In the genomic region with DNA sequence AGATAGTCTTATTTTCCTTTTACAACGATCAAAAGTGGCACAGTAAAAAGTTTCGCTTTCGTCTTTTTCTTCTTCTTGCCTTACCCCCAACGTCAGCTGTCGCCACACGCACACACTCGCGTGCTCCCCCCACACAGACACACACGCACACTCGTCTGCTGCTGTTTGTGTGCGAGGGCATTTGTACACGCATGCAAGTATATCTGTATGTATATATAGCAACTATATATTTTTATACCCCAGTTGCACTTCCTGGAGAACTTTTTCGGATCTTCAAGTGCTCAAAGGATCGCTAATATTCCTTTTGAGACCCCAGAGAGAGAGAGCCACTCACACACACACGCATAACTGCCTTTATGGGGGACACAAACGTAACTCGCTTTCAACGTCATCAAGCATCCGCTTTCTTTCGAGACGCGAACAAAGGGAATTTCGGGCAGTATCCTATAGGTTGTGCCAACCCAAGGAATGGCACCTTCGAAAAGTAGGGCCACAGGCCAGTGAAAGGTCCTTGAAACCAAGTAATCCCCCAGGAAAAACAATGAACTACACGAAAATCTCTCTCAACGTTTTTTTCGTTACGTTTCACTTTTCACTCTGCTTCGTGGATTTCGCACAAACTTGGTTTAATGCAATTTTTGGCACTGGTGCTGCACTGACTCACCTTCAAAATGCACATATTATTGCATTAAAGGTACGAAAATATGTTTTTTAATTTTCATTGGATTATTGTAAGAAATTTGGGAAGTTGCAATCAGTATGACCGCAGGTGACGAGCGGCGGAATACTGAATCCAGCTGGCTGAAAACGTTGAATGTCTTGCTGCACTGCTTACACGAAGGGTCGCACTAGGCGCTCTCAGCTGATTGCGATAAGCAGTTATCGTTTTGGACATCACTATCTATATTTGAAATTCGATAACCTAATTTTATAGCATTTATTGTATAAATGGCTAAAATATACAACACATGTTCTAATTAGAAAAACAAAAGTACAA, we compare ENCODE assay signal across 7 fruit fly cellular contexts.
TF ChIP-seq lines count a peak whose summit lies in the region.

A gene (minus strand): TSS at position 799 of the 997 bp plus-strand sequence.

- TF ChIP-seq CTCF in S2 (optimal IDR thresholded peaks at IDR 0.05; lab: Kevin White, UChicago) = peak; percentile 15 to 44
- TF ChIP-seq CTCF in whole organism, embryonic (GFP tag; optimal IDR thresholded peaks at IDR 0.05; lab: Kevin White, UChicago) = peak; percentile 28

TF ChIP-seq in whole organism, 6 proteins besides CTCF, POLR2A, EP300 and RAD21:
- no peak for TF ChIP-seq usp (GFP tag; optimal IDR thresholded peaks at IDR 0.05; lab: Kevin White, UChicago)
- TF ChIP-seq CG8478 (optimal IDR thresholded peaks at IDR 0.05; lab: Kevin White, UChicago) = peak; percentile 9
TF ChIP-seq in whole organism: peak in this region for 1.

TF ChIP-seq in whole organism, adult, 20 proteins besides CTCF, POLR2A, EP300 and RAD21 (continues in another document):
- TF ChIP-seq Crg-1 (GFP tag; optimal IDR thresholded peaks at IDR 0.05; lab: Kevin White, UChicago) (no peak), Clk (GFP tag; optimal IDR thresholded peaks at IDR 0.05; lab: Kevin White, UChicago) (no peak), tj (GFP tag; optimal IDR thresholded peaks at IDR 0.05; lab: Kevin White, UChicago) (peak; percentile 11), CG11617 (GFP tag; optimal IDR thresholded peaks at IDR 0.05; lab: Kevin White, UChicago) (no peak), kay (GFP tag; lab: Kevin White, UChicago; ENCODE audit: borderline replicate concordance) (peak; percentile 82), cnc (optimal IDR thresholded peaks at IDR 0.05; lab: Kevin White, UChicago) (no peak), pad (GFP tag; optimal IDR thresholded peaks at IDR 0.05; lab: Kevin White, UChicago) (no peak), CG14711 (tag; optimal IDR thresholded peaks at IDR 0.05; lab: Kevin White, UChicago) (no peak), CG12768 (GFP tag; optimal IDR thresholded peaks at IDR 0.05; lab: Kevin White, UChicago) (no peak), ovo (GFP tag; optimal IDR thresholded peaks at IDR 0.05; lab: Kevin White, UChicago) (no peak), cic (GFP tag; optimal IDR thresholded peaks at IDR 0.05; lab: Kevin White, UChicago) (peak; percentile 23), Hr96 (GFP tag; optimal IDR thresholded peaks at IDR 0.05; lab: Kevin White, UChicago) (no peak), toe (GFP tag; optimal IDR thresholded peaks at IDR 0.05; lab: Kevin White, UChicago) (no peak), CG7101 (tag; optimal IDR thresholded peaks at IDR 0.05; lab: Kevin White, UChicago) (peak; percentile 24), CG7045 (GFP tag; optimal IDR thresholded peaks at IDR 0.05; lab: Kevin White, UChicago) (no peak)

TF ChIP-seq in whole organism, embryonic, 481 proteins besides CTCF, POLR2A, EP300 and RAD21 (continues in another document):
- no peak for TF ChIP-seq Dad (GFP tag; optimal IDR thresholded peaks at IDR 0.05; lab: Kevin White, UChicago)
- no peak for TF ChIP-seq vnd (GFP tag; IDR thresholded peaks at IDR 0.05; lab: Robert Waterston, UW; ENCODE audit: partially characterized antibody)
- no peak for TF ChIP-seq CG15479 (GFP tag; optimal IDR thresholded peaks at IDR 0.05; lab: Kevin White, UChicago)
- no peak for TF ChIP-seq CG6175 (GFP tag; IDR thresholded peaks at IDR 0.05; lab: Robert Waterston, UW)
- TF ChIP-seq CG9437 (GFP tag; optimal IDR thresholded peaks at IDR 0.05; lab: Kevin White, UChicago) = peak; percentile 95
- TF ChIP-seq fd64A (GFP tag; optimal IDR thresholded peaks at IDR 0.05; lab: Kevin White, UChicago) = no peak
- TF ChIP-seq CG4617 (GFP tag; optimal IDR thresholded peaks at IDR 0.05; lab: Kevin White, UChicago; ENCODE audit: borderline replicate concordance) = peak; percentile 81
- TF ChIP-seq CG33213 (GFP tag; optimal IDR thresholded peaks at IDR 0.05; lab: Kevin White, UChicago) = peak; percentile 44
- peak; percentile 34 for TF ChIP-seq CoRest (tag; optimal IDR thresholded peaks at IDR 0.05; lab: Kevin White, UChicago)
- no peak for TF ChIP-seq Sox102F (GFP tag; optimal IDR thresholded peaks at IDR 0.05; lab: Kevin White, UChicago)
- TF ChIP-seq sna (GFP tag; IDR thresholded peaks at IDR 0.05; lab: Robert Waterston, UW; ENCODE audit: partially characterized antibody) = 0 out of 2 replicates have a peak, but pooled peaks have one; percentile 19
- TF ChIP-seq CG4360 (GFP tag; IDR thresholded peaks at IDR 0.05; lab: Robert Waterston, UW) = no peak; the same call in 1 of the 2 replicates
- TF ChIP-seq CG34376 (GFP tag; optimal IDR thresholded peaks at IDR 0.05; lab: Kevin White, UChicago) = peak; percentile 17
- TF ChIP-seq CG9609 (GFP tag; optimal IDR thresholded peaks at IDR 0.05; lab: Kevin White, UChicago) = no peak

TF ChIP-seq in whole organism, prepupa, 60 proteins besides CTCF, POLR2A, EP300 and RAD21:
- TF ChIP-seq CG3032 (tag; optimal IDR thresholded peaks at IDR 0.05; lab: Kevin White, UChicago) = peak; percentile 10
- TF ChIP-seq Blimp-1 (GFP tag; optimal IDR thresholded peaks at IDR 0.05; lab: Kevin White, UChicago) = peak; percentile 89
- peak; percentile 4 for TF ChIP-seq esn (GFP tag; optimal IDR thresholded peaks at IDR 0.05; lab: Kevin White, UChicago)
- TF ChIP-seq Eip93F (GFP tag; optimal IDR thresholded peaks at IDR 0.05; lab: Kevin White, UChicago) = peak; percentile 51
- TF ChIP-seq Sox14 (GFP tag; optimal IDR thresholded peaks at IDR 0.05; lab: Kevin White, UChicago) = peak; percentile 76
- TF ChIP-seq lz (GFP tag; optimal IDR thresholded peaks at IDR 0.05; lab: Kevin White, UChicago) = peak; percentile 1
- peak; percentile 9 for TF ChIP-seq Lpt (GFP tag; optimal IDR thresholded peaks at IDR 0.05; lab: Kevin White, UChicago)
- TF ChIP-seq CG10669 (GFP tag; optimal IDR thresholded peaks at IDR 0.05; lab: Kevin White, UChicago) = no peak
- no peak for TF ChIP-seq CG6854 (GFP tag; optimal IDR thresholded peaks at IDR 0.05; lab: Kevin White, UChicago)
- TF ChIP-seq dsx (GFP tag; optimal IDR thresholded peaks at IDR 0.05; lab: Kevin White, UChicago; ENCODE audit: poor library complexity, severe bottlenecking) = no peak
- peak; percentile 79 for TF ChIP-seq Eip78C (GFP tag; lab: Kevin White, UChicago)

TF ChIP-seq in whole organism, pupa, 21 proteins besides CTCF, POLR2A, EP300 and RAD21:
- peak; percentile 29 for TF ChIP-seq EcR (GFP tag; optimal IDR thresholded peaks at IDR 0.05; lab: Kevin White, UChicago)
- TF ChIP-seq CG8159 (tag; optimal IDR thresholded peaks at IDR 0.05; lab: Kevin White, UChicago) = no peak
- no peak for TF ChIP-seq fd96Ca (GFP tag; IDR thresholded peaks at IDR 0.05; lab: Robert Waterston, UW)
- TF ChIP-seq CG9948 (tag; optimal IDR thresholded peaks at IDR 0.05; lab: Kevin White, UChicago) = no peak
- peak; percentile 11 for TF ChIP-seq gl (tag; optimal IDR thresholded peaks at IDR 0.05; lab: Kevin White, UChicago)
- TF ChIP-seq rn (GFP tag; IDR thresholded peaks at IDR 0.05; lab: Robert Waterston, UW) = no peak
- peak; percentile 16; the same call in 1 of the 2 replicates for TF ChIP-seq CG12605 (GFP tag; IDR thresholded peaks at IDR 0.05; lab: Robert Waterston, UW)
- no peak for TF ChIP-seq Ets98B (GFP tag; IDR thresholded peaks at IDR 0.05; lab: Robert Waterston, UW)
- TF ChIP-seq D1 (tag; optimal IDR thresholded peaks at IDR 0.05; lab: Kevin White, UChicago) = no peak

TF ChIP-seq in whole organism, wandering third instar larva, 38 proteins besides CTCF, POLR2A, EP300 and RAD21:
- no peak for TF ChIP-seq Hr83 (GFP tag; optimal IDR thresholded peaks at IDR 0.05; lab: Kevin White, UChicago; ENCODE audit: poor library complexity, severe bottlenecking)
- peak; percentile 19 for TF ChIP-seq OdsH (GFP tag; optimal IDR thresholded peaks at IDR 0.05; lab: Kevin White, UChicago)
- TF ChIP-seq CrebA (GFP tag; optimal IDR thresholded peaks at IDR 0.05; lab: Kevin White, UChicago; ENCODE audit: borderline replicate concordance) = peak; percentile 88
- TF ChIP-seq Jra (GFP tag; optimal IDR thresholded peaks at IDR 0.05; lab: Kevin White, UChicago) = no peak
- TF ChIP-seq Hnf4 (GFP tag; optimal IDR thresholded peaks at IDR 0.05; lab: Kevin White, UChicago) = no peak
- TF ChIP-seq h (GFP tag; optimal IDR thresholded peaks at IDR 0.05; lab: Kevin White, UChicago) = peak; percentile 35
- peak; percentile 18 for TF ChIP-seq Rel (GFP tag; optimal IDR thresholded peaks at IDR 0.05; lab: Kevin White, UChicago)
- peak; percentile 6 for TF ChIP-seq Rel (tag; optimal IDR thresholded peaks at IDR 0.05; lab: Kevin White, UChicago)
- TF ChIP-seq N (GFP tag; optimal IDR thresholded peaks at IDR 0.05; lab: Kevin White, UChicago) = peak; percentile 86
